Fruit fly (Drosophila melanogaster) whole organism, prepupa: Measurements from ENCODE around the gene Top3beta.

ENCODE experiments used
- CG32006 ChIP-seq: fragments of 200-800 bp; sonication (Bioruptor generic); optimal IDR thresholded peaks from 3 replicates; lab custom pipeline; 2017; ENCODE audit warnings: missing biosample characterization, mild to moderate bottlenecking, missing genetic modification characterization
- CG9139 ChIP-seq: fragments of 200-800 bp; sonication (Bioruptor generic); optimal IDR thresholded peaks from 3 replicates; lab custom pipeline; 2017; ENCODE audit warnings: missing biosample characterization, mild to moderate bottlenecking, missing genetic modification characterization
- Eip78C ChIP-seq: fragments of 200-800 bp; sonication (Bioruptor generic); peaks from one replicate; lab custom pipeline; 2016; ENCODE audit warnings: missing biosample characterization, missing genetic modification characterization
- lz ChIP-seq: fragments of 200-800 bp; sonication (Bioruptor generic); optimal IDR thresholded peaks from 3 replicates; lab custom pipeline; 2016; ENCODE audit warnings: missing biosample characterization, missing genetic modification characterization

DNA sequence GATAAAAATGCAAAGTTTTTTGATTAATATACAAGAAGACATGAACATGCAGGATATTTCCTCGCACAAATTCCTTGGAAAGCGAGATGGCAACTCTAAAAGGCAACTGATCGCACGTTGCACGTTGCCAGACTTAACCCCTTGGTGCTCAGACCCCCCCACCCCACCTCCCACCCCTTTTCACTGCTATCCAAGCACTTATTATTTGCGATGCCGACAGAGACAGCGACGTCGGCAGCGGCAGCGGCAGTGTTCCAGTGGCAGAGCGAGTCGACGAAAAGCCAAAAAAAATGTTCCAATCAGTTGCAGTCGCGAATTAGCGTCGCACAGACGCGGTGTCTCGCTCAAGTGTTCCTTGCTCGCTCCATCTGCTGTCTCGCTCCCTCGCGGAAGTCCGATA is 15.9 kb upstream of the Top3beta start, which contains the start of gene CG3823:
- TF ChIP-seq CG9139 (GFP tag; lab: Kevin White, UChicago) (no peak), CG32006 (no peak), lz (GFP tag; lab: Kevin White, UChicago) (no peak), Eip78C (GFP tag; lab: Kevin White, UChicago) (no peak)
